Fruit fly (Drosophila melanogaster): Measurements from ENCODE around the gene aqz.

DNA sequence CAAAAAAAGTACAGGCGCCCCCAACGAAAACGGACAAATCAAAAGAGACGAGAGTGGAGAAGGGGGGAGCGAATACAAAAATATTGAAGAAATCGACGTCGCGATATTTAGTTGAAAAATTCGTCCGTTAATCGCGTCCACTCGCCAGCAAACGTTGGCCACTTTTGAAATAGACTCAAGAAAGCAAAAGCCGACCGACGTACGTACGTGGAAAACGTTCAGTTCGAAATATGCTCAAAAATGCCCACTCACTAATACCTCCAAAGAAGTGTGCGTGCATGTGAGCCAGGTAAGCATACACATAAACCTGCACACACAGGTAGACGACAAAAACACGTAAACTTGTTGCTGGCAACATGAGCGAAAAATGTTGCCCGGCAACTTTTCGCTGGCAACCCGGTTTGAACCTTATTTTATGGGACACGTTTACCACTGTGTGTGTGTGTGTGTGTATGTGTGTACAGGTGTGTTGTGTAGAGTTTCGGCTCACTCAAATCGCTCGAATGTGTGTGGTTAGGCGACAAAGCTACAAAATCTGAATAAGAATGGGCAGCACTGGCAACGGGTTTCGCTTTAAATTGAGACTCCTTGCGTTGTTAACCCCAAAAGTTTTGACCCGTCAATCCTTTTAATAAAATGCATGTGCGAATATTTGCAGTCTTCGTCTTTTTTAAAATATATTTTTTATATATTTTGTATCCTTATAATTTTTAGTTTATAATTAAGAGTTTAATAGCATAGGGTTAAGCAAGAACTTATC lies 37.2 kb upstream of the aqz start:
- no peak for TF ChIP-seq Crg-1 (GFP tag; optimal IDR thresholded peaks at IDR 0.05)
- TF ChIP-seq CG5204 (GFP tag; optimal IDR thresholded peaks at IDR 0.05), result no peak
- no peak for TF ChIP-seq Mnt (GFP tag; optimal IDR thresholded peaks at IDR 0.05)
- TF ChIP-seq CG12768 (GFP tag; optimal IDR thresholded peaks at IDR 0.05), result no peak

Measured in whole organism, adult.